Fruit fly (Drosophila melanogaster): ENCODE results near the gene Hk.

Gene Hk

DNA sequence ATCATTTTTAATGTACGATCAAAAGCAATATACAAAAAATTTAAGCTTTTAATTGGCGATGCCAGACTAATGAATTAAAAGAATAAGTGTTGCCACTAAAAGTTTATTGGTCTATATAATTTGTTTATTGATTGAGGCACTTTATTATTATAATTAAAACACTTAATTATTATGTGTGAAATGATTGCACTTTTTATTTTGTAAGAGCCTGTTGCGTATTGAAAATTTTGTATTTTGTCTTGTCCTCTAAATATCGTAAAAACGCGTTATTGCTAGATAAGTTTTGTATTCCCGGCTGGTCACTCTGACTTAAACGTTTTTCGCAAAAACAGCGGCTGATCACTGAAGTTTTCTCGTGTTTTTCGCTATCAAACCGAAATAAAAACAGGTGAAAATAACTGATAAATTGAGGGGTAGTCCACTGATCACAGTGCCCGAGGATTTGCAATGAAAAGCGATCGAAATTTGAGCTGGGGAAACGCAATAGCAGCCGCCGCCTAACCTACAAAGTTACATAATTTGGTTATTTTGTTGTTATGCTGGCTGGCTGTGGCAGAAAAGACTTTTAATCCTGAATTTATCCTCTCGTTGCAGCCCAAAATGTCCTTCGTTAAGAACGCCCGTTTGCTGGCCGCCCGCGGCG, 50.5 kb downstream of the Hk start, which contains the start of gene ATPsyndelta:
Gene ATPsyndelta, plus strand, starts transcription at position 284 of the 643 bp plus-strand sequence.
- TF ChIP-seq CG14711 (tag; optimal IDR thresholded peaks at IDR 0.05) (peak; percentile 46), Clk (GFP tag; optimal IDR thresholded peaks at IDR 0.05) (no peak)

DNA sequence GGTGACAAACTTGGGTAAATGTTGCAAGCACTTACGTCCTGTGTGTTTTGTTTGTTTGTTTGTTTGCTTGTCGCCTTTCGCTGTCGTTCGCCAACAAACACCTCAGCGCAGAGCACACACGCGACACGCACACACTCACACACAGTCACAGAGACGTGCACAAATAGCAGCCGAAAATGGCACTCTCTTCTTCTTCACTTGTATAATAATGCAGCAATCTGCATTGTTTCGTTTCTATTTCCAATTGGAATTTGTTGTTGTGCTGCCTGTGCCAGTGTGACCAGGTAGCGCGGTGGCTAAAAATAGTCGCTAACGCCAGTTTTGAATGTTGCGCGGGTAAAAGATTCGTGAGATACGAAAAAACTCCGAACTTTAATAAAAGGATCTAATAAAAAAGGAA, 51.2 kb downstream of the Hk start, which contains the start of gene Ypel:
Gene Ypel, minus strand, starts transcription at position 257 of the 400 bp plus-strand sequence.
- TF ChIP-seq tj (GFP tag; optimal IDR thresholded peaks at IDR 0.05) = peak; percentile 28
- TF ChIP-seq pad (GFP tag; optimal IDR thresholded peaks at IDR 0.05) = no peak
- TF ChIP-seq Mnt (GFP tag; optimal IDR thresholded peaks at IDR 0.05) = no peak

DNA sequence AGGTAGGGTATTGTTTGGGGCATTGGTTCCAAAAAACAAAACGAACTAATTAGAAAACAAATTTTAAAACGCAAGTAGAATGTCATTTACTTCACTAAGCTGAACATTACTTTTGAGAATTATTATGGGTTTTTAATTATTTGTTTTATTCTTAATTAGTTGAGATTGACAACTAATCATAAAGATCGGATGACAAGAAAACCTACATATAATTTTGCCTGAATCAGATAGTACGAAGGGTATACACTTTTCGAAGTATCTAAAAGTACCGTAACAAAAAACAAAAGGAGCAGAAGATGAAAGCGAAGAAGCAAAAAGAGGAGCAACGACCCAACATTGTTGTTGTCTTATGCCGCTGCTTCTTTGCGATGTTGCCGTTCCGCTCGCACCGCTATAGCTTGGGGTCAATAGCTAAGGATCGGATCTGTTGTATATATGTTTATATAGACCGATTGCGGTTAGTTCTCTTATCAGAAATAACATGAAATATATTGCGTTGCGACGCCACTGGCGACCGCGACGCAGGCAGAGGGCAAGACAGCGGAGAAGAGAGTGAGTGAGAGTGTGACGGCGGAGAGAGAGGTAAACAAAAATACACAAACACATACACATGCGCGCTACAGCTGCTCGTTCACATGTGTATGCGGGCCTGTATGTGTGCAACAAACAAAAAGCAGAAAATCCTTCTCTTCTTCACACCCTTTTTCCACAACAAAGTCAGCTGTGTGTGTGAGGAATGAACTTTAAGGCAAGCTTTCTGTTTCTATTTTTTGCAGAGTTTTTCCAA, 52.0 kb downstream of the Hk start:
- TF ChIP-seq cnc (optimal IDR thresholded peaks at IDR 0.05) (no peak), Hr96 (GFP tag; optimal IDR thresholded peaks at IDR 0.05) (no peak), CG7045 (GFP tag; optimal IDR thresholded peaks at IDR 0.05) (no peak), CG14711 (tag; optimal IDR thresholded peaks at IDR 0.05) (peak; percentile 66), CG1620 (GFP tag; optimal IDR thresholded peaks at IDR 0.05) (no peak), CG7101 (tag; optimal IDR thresholded peaks at IDR 0.05) (peak; percentile 71), ovo (GFP tag; optimal IDR thresholded peaks at IDR 0.05) (no peak), tj (GFP tag; optimal IDR thresholded peaks at IDR 0.05) (no peak), kay (GFP tag; ENCODE audit: borderline replicate concordance) (peak; percentile 24), Mnt (GFP tag; optimal IDR thresholded peaks at IDR 0.05) (peak; percentile 61), bab1 (GFP tag; optimal IDR thresholded peaks at IDR 0.05) (peak; percentile 58), CG12768 (GFP tag; optimal IDR thresholded peaks at IDR 0.05) (no peak), CG33017 (tag; optimal IDR thresholded peaks at IDR 0.05) (peak; percentile 9), Clk (GFP tag; optimal IDR thresholded peaks at IDR 0.05) (no peak), cic (GFP tag; optimal IDR thresholded peaks at IDR 0.05) (no peak), CG5204 (GFP tag; optimal IDR thresholded peaks at IDR 0.05) (peak; percentile 35), pad (GFP tag; optimal IDR thresholded peaks at IDR 0.05) (no peak), CG11617 (GFP tag; optimal IDR thresholded peaks at IDR 0.05) (no peak), toe (GFP tag; optimal IDR thresholded peaks at IDR 0.05) (no peak), Crg-1 (GFP tag; optimal IDR thresholded peaks at IDR 0.05) (no peak)

DNA sequence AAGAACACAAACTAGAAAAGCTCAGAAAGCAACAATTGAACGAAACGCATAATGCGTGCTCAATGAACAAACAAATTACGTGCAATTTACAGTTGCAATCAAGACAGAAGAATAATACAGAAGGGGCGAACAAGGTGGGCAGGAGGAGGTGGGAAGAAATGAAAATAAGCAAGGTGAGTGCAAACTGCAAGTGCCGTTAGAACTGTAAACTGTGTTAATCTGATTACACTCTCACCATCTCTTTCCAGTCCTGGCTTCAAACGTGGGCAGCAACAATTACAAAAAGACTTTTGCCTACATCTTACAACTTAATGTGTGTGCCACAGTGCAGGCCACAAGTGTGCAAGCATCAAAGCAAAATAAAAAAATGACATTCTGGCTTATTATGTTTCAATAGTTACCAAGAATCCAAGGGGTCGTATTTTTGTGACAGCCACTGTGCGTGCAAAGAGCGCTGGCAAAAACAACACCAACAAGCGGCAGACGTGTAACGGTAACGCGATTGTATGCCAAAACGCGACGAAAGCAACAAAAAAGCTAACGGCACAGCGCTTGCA, 52.9 kb downstream of the Hk start:
- no peak for TF ChIP-seq Crg-1 (GFP tag; optimal IDR thresholded peaks at IDR 0.05)
- no peak for TF ChIP-seq kay (GFP tag; ENCODE audit: borderline replicate concordance)
- peak; percentile 70 for TF ChIP-seq ovo (GFP tag; optimal IDR thresholded peaks at IDR 0.05)
- TF ChIP-seq CG1620 (GFP tag; optimal IDR thresholded peaks at IDR 0.05) = peak; percentile 35
- TF ChIP-seq pad (GFP tag; optimal IDR thresholded peaks at IDR 0.05) = peak; percentile 85
- TF ChIP-seq CG14711 (tag; optimal IDR thresholded peaks at IDR 0.05) = peak; percentile 38

DNA sequence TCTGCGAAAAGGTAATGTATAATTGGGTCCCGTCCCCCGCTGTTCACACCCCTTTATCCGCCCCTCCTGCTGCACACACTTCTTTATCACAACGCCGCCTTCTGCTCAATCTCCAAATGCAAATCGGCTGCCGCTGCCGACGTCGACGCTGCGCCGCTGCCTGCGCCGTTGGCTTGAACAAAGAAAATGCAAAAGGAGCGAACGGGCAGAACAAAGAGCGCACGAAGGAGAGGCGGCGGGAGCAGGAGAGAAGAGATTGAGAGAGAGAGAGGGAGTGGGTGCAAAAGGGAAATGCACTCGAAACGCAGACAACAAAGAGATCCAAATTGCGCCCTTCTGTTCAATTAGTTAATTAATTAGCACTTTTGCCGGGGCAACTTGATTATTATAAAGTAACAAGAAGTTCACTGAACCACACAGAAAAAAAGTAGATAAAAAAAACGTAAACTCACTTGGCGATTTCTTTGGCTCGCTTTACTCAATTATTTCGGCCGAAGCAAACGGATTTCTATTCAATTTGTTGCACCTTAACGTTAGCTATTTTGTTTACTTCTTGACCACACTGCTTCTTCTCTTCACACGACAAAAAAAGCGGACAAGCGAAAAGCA, 53.6 kb downstream of the Hk start:
- peak; percentile 17 for TF ChIP-seq tj (GFP tag; optimal IDR thresholded peaks at IDR 0.05)
- no peak for TF ChIP-seq Mnt (GFP tag; optimal IDR thresholded peaks at IDR 0.05)
- no peak for TF ChIP-seq Crg-1 (GFP tag; optimal IDR thresholded peaks at IDR 0.05)
- no peak for TF ChIP-seq CG33017 (tag; optimal IDR thresholded peaks at IDR 0.05)

DNA sequence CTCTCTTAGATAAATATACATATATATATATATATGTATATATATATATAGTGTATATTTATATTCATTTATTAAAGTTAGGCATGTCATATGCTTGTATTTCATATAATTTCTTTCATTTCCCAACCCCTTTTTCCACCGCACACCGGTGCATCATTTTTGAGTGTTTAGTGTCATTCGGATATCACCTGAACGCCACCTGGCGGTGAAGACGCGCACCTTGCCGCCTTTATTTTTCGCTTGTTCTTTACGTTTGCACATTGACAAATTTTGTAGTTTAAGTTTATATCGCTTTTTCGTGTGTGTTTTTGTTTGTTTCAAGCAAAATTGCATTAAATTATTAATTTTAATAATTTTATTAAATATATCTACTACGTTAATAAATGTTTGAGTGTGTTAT, 57.2 kb downstream of the Hk start:
- TF ChIP-seq CG7101 (tag; optimal IDR thresholded peaks at IDR 0.05) = no peak
- TF ChIP-seq CG14711 (tag; optimal IDR thresholded peaks at IDR 0.05) = no peak
- TF ChIP-seq CG11617 (GFP tag; optimal IDR thresholded peaks at IDR 0.05) = no peak
- no peak for TF ChIP-seq Hr96 (GFP tag; optimal IDR thresholded peaks at IDR 0.05)
- TF ChIP-seq Mnt (GFP tag; optimal IDR thresholded peaks at IDR 0.05) = no peak

DNA sequence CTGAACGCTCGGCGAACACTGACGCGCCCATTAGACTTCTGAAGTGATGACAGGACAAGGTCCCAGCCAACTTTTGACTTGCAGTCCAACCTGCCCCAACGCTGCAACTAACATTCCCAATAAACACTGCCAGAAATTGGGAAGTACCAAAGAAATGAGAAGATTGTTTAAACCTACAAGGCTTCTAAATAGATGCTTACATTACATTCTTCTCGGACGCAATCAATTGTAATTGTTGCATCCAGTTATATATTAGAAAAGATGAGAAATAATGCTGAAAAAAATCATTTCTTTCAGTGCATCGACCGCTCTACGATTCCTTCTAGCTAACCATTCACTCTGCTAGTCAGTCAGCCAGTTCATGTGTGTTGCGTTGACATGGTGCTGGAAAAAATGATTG, 60.7 kb downstream of the Hk start:
- TF ChIP-seq cnc (optimal IDR thresholded peaks at IDR 0.05) = no peak
- TF ChIP-seq Mnt (GFP tag; optimal IDR thresholded peaks at IDR 0.05) = no peak
- TF ChIP-seq kay (GFP tag; ENCODE audit: borderline replicate concordance) = no peak
- no peak for TF ChIP-seq CG5204 (GFP tag; optimal IDR thresholded peaks at IDR 0.05)
- no peak for TF ChIP-seq CG14711 (tag; optimal IDR thresholded peaks at IDR 0.05)
- TF ChIP-seq toe (GFP tag; optimal IDR thresholded peaks at IDR 0.05) = no peak
- no peak for TF ChIP-seq CG7045 (GFP tag; optimal IDR thresholded peaks at IDR 0.05)
- TF ChIP-seq CG7101 (tag; optimal IDR thresholded peaks at IDR 0.05) = no peak
